Fruit fly (Drosophila melanogaster) whole organism, embryonic: Measurements from ENCODE around the gene CG4991.

Experiments used
- BEAF-32 ChIP-seq: fragments of 200-800 bp; sonication (Bioruptor generic); optimal IDR thresholded peaks from 3 replicates; lab custom pipeline; 2017; ENCODE audit warnings: missing biosample characterization, missing genetic modification characterization, mild to moderate bottlenecking, moderate library complexity, missing genetic modification reagents
- CG10147 ChIP-seq: fragments of 200-800 bp; sonication (Bioruptor generic); optimal IDR thresholded peaks from 2 replicates; lab custom pipeline; 2019; ENCODE audit warnings: missing biosample characterization, mild to moderate bottlenecking, missing genetic modification characterization, moderate library complexity
- CG10209 ChIP-seq: fragments of 200-800 bp; sonication (Bioruptor generic); optimal IDR thresholded peaks from 3 replicates; lab custom pipeline; 2017; ENCODE audit warnings: missing biosample characterization, mild to moderate bottlenecking, missing genetic modification characterization, missing genetic modification reagents
- CG1024 ChIP-seq: fragments of 200-800 bp; sonication (Bioruptor generic); IDR thresholded peaks from 2 replicates; pipeline ENCODE4 v1.3.6; 2022; ENCODE audit warnings: missing biosample characterization, missing genetic modification characterization
- CG12299 ChIP-seq: fragments of 200-800 bp; sonication (Bioruptor generic); optimal IDR thresholded peaks from 2 replicates; lab custom pipeline; 2018; ENCODE audit warnings: missing biosample characterization, mild to moderate bottlenecking, missing genetic modification characterization
- CG13424 ChIP-seq: fragments of 200-800 bp; sonication (Bioruptor generic); optimal IDR thresholded peaks from 2 replicates; lab custom pipeline; 2019; ENCODE audit warnings: missing biosample characterization, mild to moderate bottlenecking, missing genetic modification characterization, moderate library complexity
- CG14441 ChIP-seq: fragments of 200-800 bp; sonication (Bioruptor generic); IDR thresholded peaks from 2 replicates; pipeline ENCODE4 v1.3.6; 2022; ENCODE audit warnings: missing biosample characterization, missing genetic modification characterization
- CG16863 ChIP-seq: fragments of 200-800 bp; sonication (Bioruptor generic); optimal IDR thresholded peaks from 3 replicates; lab custom pipeline; 2016; ENCODE audit warnings: missing biosample characterization, missing genetic modification characterization
- CG17361 ChIP-seq: fragments of 200-800 bp; sonication (Bioruptor generic); IDR thresholded peaks from 3 replicates; pipeline ENCODE4 v1.3.6; 2022; ENCODE audit warnings: missing biosample characterization, missing genetic modification characterization
- CG17568 ChIP-seq: fragments of 200-800 bp; sonication (Bioruptor generic); optimal IDR thresholded peaks from 2 replicates; lab custom pipeline; 2018; ENCODE audit warnings: missing biosample characterization, mild to moderate bottlenecking, missing genetic modification characterization, moderate library complexity
- CG18011 ChIP-seq: fragments of 200-800 bp; sonication (Bioruptor generic); optimal IDR thresholded peaks from 2 replicates; lab custom pipeline; 2017; ENCODE audit warnings: missing biosample characterization, missing genetic modification characterization, mild to moderate bottlenecking, moderate library complexity, missing genotype
- CG2129 ChIP-seq: fragments of 200-800 bp; sonication (Bioruptor generic); IDR thresholded peaks from 2 replicates; pipeline ENCODE4 v1.3.6; 2022; ENCODE audit warnings: missing biosample characterization, missing genetic modification characterization; ENCODE audit not compliant: partially characterized antibody
- CG2202 ChIP-seq: fragments of 200-800 bp; sonication (Bioruptor generic); optimal IDR thresholded peaks from 2 replicates; lab custom pipeline; 2018; ENCODE audit warnings: missing biosample characterization, mild to moderate bottlenecking, missing genetic modification characterization
- CG30020 ChIP-seq: fragments of 200-800 bp; optimal IDR thresholded peaks from 2 replicates; lab custom pipeline; 2019; ENCODE audit warnings: missing biosample characterization, mild to moderate bottlenecking, missing genetic modification characterization, moderate library complexity
- CG31388 ChIP-seq: fragments of 200-800 bp; sonication (Bioruptor generic); optimal IDR thresholded peaks from 2 replicates; lab custom pipeline; 2016; ENCODE audit warnings: missing biosample characterization, missing genetic modification characterization
- CG32532 ChIP-seq: fragments of 200-800 bp; sonication (Bioruptor generic); IDR thresholded peaks from 2 replicates; pipeline ENCODE4 v1.3.6; 2022; ENCODE audit warnings: missing biosample characterization, missing genetic modification characterization
- CG32772 ChIP-seq: fragments of 200-800 bp; sonication (Bioruptor generic); IDR thresholded peaks from 2 replicates; pipeline ENCODE4 v1.3.6; 2022; ENCODE audit warnings: missing biosample characterization, missing genetic modification characterization
- CG6854 ChIP-seq: fragments of 200-800 bp; sonication (Bioruptor generic); optimal IDR thresholded peaks from 3 replicates; lab custom pipeline; 2017; ENCODE audit warnings: missing biosample characterization, mild to moderate bottlenecking, missing genetic modification characterization
- CG7987 ChIP-seq: fragments of 200-800 bp; sonication (Bioruptor generic); optimal IDR thresholded peaks from 2 replicates; lab custom pipeline; 2018; ENCODE audit warnings: missing biosample characterization, mild to moderate bottlenecking, missing genetic modification characterization, moderate library complexity
- CTCF ChIP-seq: fragments of 200-800 bp; sonication (Bioruptor generic); optimal IDR thresholded peaks from 2 replicates; lab custom pipeline; 2017; ENCODE audit warnings: missing biosample characterization, mild to moderate bottlenecking, missing genetic modification characterization, moderate library complexity
- CoRest ChIP-seq: fragments of 200-800 bp; sonication (Bioruptor generic); optimal IDR thresholded peaks from 3 replicates; lab custom pipeline; 2018; ENCODE audit warnings: missing biosample characterization, mild to moderate bottlenecking, missing genetic modification characterization, moderate library complexity
- D19A ChIP-seq: fragments of 200-800 bp; optimal IDR thresholded peaks from 3 replicates; lab custom pipeline; 2019; ENCODE audit warnings: missing biosample characterization, mild to moderate bottlenecking, missing genetic modification characterization, moderate library complexity
- Dip2 ChIP-seq: fragments of 200-800 bp; sonication (Bioruptor generic); IDR thresholded peaks from 2 replicates; pipeline ENCODE4 v1.3.6; 2022; ENCODE audit warnings: missing biosample characterization, missing genetic modification characterization
- Dip3 ChIP-seq: fragments of 200-800 bp; sonication (Bioruptor generic); optimal IDR thresholded peaks from 3 replicates; lab custom pipeline; 2016; ENCODE audit warnings: missing biosample characterization, missing genetic modification characterization
- Dref ChIP-seq: fragments of 200-800 bp; sonication (Bioruptor generic); IDR thresholded peaks from 2 replicates; pipeline ENCODE4 v1.3.6; 2022; ENCODE audit warnings: missing biosample characterization, missing genetic modification characterization
- E2f1 ChIP-seq: fragments of 200-800 bp; sonication (Bioruptor generic); IDR thresholded peaks from 2 replicates; pipeline ENCODE4 v1.3.6; 2022; ENCODE audit warnings: missing biosample characterization, missing genetic modification characterization
- Elba2 ChIP-seq: fragments of 200-800 bp; sonication (Bioruptor generic); optimal IDR thresholded peaks from 3 replicates; lab custom pipeline; 2016; ENCODE audit warnings: missing biosample characterization, missing genetic modification characterization
- Kr ChIP-seq: fragments of 200-800 bp; sonication (Bioruptor generic); optimal IDR thresholded peaks from 2 replicates; lab custom pipeline; 2017; ENCODE audit warnings: missing biosample characterization, mild to moderate bottlenecking, missing genetic modification characterization
- MTF-1 ChIP-seq: fragments of 200-800 bp; sonication (Bioruptor generic); optimal IDR thresholded peaks from 2 replicates; lab custom pipeline; 2018; ENCODE audit warnings: missing biosample characterization, mild to moderate bottlenecking, missing genetic modification characterization, borderline replicate concordance
- Meics ChIP-seq: fragments of 200-800 bp; sonication (Bioruptor generic); optimal IDR thresholded peaks from 2 replicates; lab custom pipeline; 2017; ENCODE audit warnings: missing biosample characterization, mild to moderate bottlenecking, missing genetic modification characterization
- Nf-YA ChIP-seq: fragments of 200-800 bp; sonication (Bioruptor generic); IDR thresholded peaks from 2 replicates; pipeline ENCODE4 v1.3.6; 2022; ENCODE audit warnings: missing biosample characterization, missing genetic modification characterization
- Oli ChIP-seq: fragments of 200-800 bp; sonication (Bioruptor generic); optimal IDR thresholded peaks from 2 replicates; lab custom pipeline; 2018; ENCODE audit warnings: missing biosample characterization, mild to moderate bottlenecking, missing genetic modification characterization, moderate library complexity
- Ssrp ChIP-seq: fragments of 200-800 bp; sonication (Bioruptor generic); optimal IDR thresholded peaks from 2 replicates; lab custom pipeline; 2018; ENCODE audit warnings: missing biosample characterization, mild to moderate bottlenecking, missing genetic modification characterization, moderate library complexity
- ab ChIP-seq: fragments of 200-800 bp; sonication (Bioruptor generic); optimal IDR thresholded peaks from 2 replicates; lab custom pipeline; 2016; ENCODE audit warnings: missing biosample characterization, missing genetic modification characterization
- ara ChIP-seq: fragments of 200-800 bp; sonication (Bioruptor generic); IDR thresholded peaks from 2 replicates; pipeline ENCODE4 v1.3.6; 2022; ENCODE audit warnings: missing biosample characterization, missing genetic modification characterization
- bbx ChIP-seq: fragments of 200-800 bp; sonication (Bioruptor generic); IDR thresholded peaks from 2 replicates; pipeline ENCODE4 v1.3.6; 2022; ENCODE audit warnings: missing biosample characterization, missing genetic modification characterization; ENCODE audit not compliant: partially characterized antibody
- caup ChIP-seq: fragments of 200-800 bp; sonication (Bioruptor generic); optimal IDR thresholded peaks from 3 replicates; lab custom pipeline; 2017; ENCODE audit warnings: missing biosample characterization, mild to moderate bottlenecking, missing genetic modification characterization, moderate library complexity; ENCODE audit not compliant: severe bottlenecking
- corto ChIP-seq: fragments of 200-800 bp; sonication (Bioruptor generic); optimal IDR thresholded peaks from 2 replicates; lab custom pipeline; 2016; ENCODE audit warnings: missing biosample characterization, mild to moderate bottlenecking, missing genetic modification characterization, moderate library complexity
- croc ChIP-seq: fragments of 200-800 bp; sonication (Bioruptor generic); conservative IDR thresholded peaks from 3 replicates; pipeline ENCODE4 v1.3.6; 2022; ENCODE audit warnings: missing biosample characterization, missing genetic modification characterization
- crol ChIP-seq: fragments of 200-800 bp; sonication (Bioruptor generic); IDR thresholded peaks from 2 replicates; pipeline ENCODE4 v1.3.6; 2022; ENCODE audit warnings: missing biosample characterization, missing genetic modification characterization
- dmrt99B ChIP-seq: fragments of 200-800 bp; sonication (Bioruptor generic); optimal IDR thresholded peaks from 2 replicates; lab custom pipeline; 2018; ENCODE audit warnings: missing biosample characterization, mild to moderate bottlenecking, missing genetic modification characterization, moderate library complexity
- ems ChIP-seq: fragments of 200-800 bp; sonication (Bioruptor generic); optimal IDR thresholded peaks from 3 replicates; lab custom pipeline; 2016; ENCODE audit warnings: missing biosample characterization, missing genetic modification characterization
- eyg ChIP-seq: fragments of 200-800 bp; sonication (Bioruptor generic); optimal IDR thresholded peaks from 3 replicates; lab custom pipeline; 2016; ENCODE audit warnings: missing biosample characterization, missing genetic modification characterization
- gfzf ChIP-seq: fragments of 200-800 bp; sonication (Bioruptor generic); optimal IDR thresholded peaks from 2 replicates; lab custom pipeline; 2016; ENCODE audit warnings: missing biosample characterization, mild to moderate bottlenecking, missing genetic modification characterization, moderate library complexity
- lbe ChIP-seq: fragments of 200-800 bp; sonication (Bioruptor generic); optimal IDR thresholded peaks from 2 replicates; lab custom pipeline; 2016; ENCODE audit warnings: missing biosample characterization, mild to moderate bottlenecking, missing genetic modification characterization
- luna ChIP-seq: fragments of 200-800 bp; sonication (Bioruptor generic); optimal IDR thresholded peaks from 2 replicates; lab custom pipeline; 2016; ENCODE audit warnings: missing biosample characterization, missing genetic modification characterization
- phol ChIP-seq: fragments of 200-800 bp; sonication (Bioruptor generic); optimal IDR thresholded peaks from 3 replicates; lab custom pipeline; 2018; ENCODE audit warnings: missing biosample characterization, mild to moderate bottlenecking, missing genetic modification characterization, moderate library complexity
- stc ChIP-seq: fragments of 200-800 bp; sonication (Bioruptor generic); IDR thresholded peaks from 2 replicates; pipeline ENCODE4 v1.3.6; 2022; ENCODE audit warnings: missing biosample characterization, missing genetic modification characterization
- stwl ChIP-seq: fragments of 200-800 bp; sonication (Bioruptor generic); optimal IDR thresholded peaks from 3 replicates; lab custom pipeline; 2018; ENCODE audit warnings: missing biosample characterization, mild to moderate bottlenecking, missing genetic modification characterization, moderate library complexity
- usp ChIP-seq: fragments of >200 bp; optimal IDR thresholded peaks from 2 replicates; lab custom pipeline; 2017; ENCODE audit warnings: missing biosample characterization, missing genetic modification characterization

CG4991 gene

dm6 chrX:17129733-17130466 is 38.2 kb downstream of the CG4991 start (continued):
- TF ChIP-seq CG10209 (GFP tag; lab: Kevin White, UChicago) (peak; percentile 84), CG2202 (tag; lab: Kevin White, UChicago) (peak; percentile 35), MTF-1 (GFP tag; lab: Kevin White, UChicago) (peak; percentile 40), Kr (GFP tag; lab: Kevin White, UChicago) (no peak), croc (peak; percentile 45), E2f1 (GFP tag; lab: Robert Waterston, UW) (peak; percentile 82), D19A (tag; lab: Kevin White, UChicago) (peak; percentile 83), CG17361 (GFP tag; lab: Robert Waterston, UW) (peak; percentile 88), usp (GFP tag; lab: Kevin White, UChicago) (no peak), Oli (tag; lab: Kevin White, UChicago) (peak; percentile 86), ab (GFP tag; lab: Kevin White, UChicago) (no peak), Elba2 (GFP tag; lab: Kevin White, UChicago) (no peak), Dip3 (GFP tag; lab: Kevin White, UChicago) (no peak), stwl (tag; lab: Kevin White, UChicago) (no peak), CG2129 (GFP tag; lab: Robert Waterston, UW) (no peak), gfzf (GFP tag; lab: Kevin White, UChicago) (no peak), CG30020 (peak; percentile 33), caup (peak; percentile 77), ara (GFP tag; lab: Robert Waterston, UW) (peak; percentile 57; the same call in 1 of the 2 replicates), CG32532 (peak; percentile 75), CG18011 (GFP tag; lab: Kevin White, UChicago) (peak; percentile 32), CG1024 (GFP tag; lab: Robert Waterston, UW) (peak; percentile 62), lbe (GFP tag; lab: Kevin White, UChicago) (peak; percentile 48), CG13424 (tag; lab: Kevin White, UChicago) (peak; percentile 82), CG7987 (peak; percentile 20), dmrt99B (tag; lab: Kevin White, UChicago) (peak; percentile 90), CoRest (tag; lab: Kevin White, UChicago) (peak; percentile 87), CG17568 (peak; percentile 57), Meics (GFP tag; lab: Kevin White, UChicago) (peak; percentile 88), CG6854 (GFP tag; lab: Kevin White, UChicago) (peak; percentile 72), CTCF (GFP tag; lab: Kevin White, UChicago) (no peak), luna (GFP tag; lab: Kevin White, UChicago) (no peak), stc (GFP tag; lab: Robert Waterston, UW) (peak; percentile 87), BEAF-32 (no peak), crol (GFP tag; lab: Robert Waterston, UW) (no peak), Dip2 (GFP tag; lab: Robert Waterston, UW) (no peak), corto (no peak), CG31388 (GFP tag; lab: Kevin White, UChicago) (peak; percentile 37), Nf-YA (GFP tag; lab: Robert Waterston, UW) (peak; percentile 41; the same call in 1 of the 2 replicates), ems (peak; percentile 31), CG12299 (tag; lab: Kevin White, UChicago) (peak; percentile 72), eyg (no peak), Ssrp (tag; lab: Kevin White, UChicago) (peak; percentile 70), CG16863 (GFP tag; lab: Kevin White, UChicago) (peak; percentile 6), Dref (no peak), CG10147 (peak; percentile 79), phol (tag; lab: Kevin White, UChicago) (peak; percentile 82), CG32772 (GFP tag; lab: Robert Waterston, UW) (peak; percentile 72), bbx (no peak), CG14441 (GFP tag; lab: Robert Waterston, UW) (peak; percentile 84)
